Worm (Caenorhabditis elegans): ENCODE measurements around the gene T22B2.5.

DNA sequence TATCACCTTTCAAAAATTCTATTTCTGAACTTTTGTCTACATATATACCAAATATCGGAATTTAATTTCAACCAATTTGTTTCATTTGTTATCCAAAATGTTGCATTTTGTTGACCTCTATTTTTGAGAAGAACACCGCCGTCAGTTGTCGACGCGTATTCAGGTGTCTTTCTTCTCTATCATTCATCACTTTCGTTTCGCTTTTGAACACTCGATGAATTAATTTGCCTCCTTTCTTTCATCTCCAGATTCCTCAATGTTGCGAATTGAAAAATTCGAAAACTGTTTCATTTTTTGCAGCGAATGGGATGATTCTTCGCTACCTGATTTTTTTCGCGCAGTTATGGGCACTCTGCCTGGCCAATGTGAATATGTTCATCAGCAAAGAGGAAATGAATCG, 47.1 kb upstream of the T22B2.5 start, which contains the start of gene lin-18:
- TF ChIP-seq lsy-12 (tag; optimal IDR thresholded peaks at IDR 0.05) (no peak), nfya-1 (tag; optimal IDR thresholded peaks at IDR 0.05; ENCODE audit: insufficient read depth) (no peak), snpc-4 (tag; optimal IDR thresholded peaks at IDR 0.05) (no peak), nhr-11 (tag; optimal IDR thresholded peaks at IDR 0.05) (no peak), aly-2 (tag; optimal IDR thresholded peaks at IDR 0.05) (no peak), skn-1 (tag; optimal IDR thresholded peaks at IDR 0.05) (no peak)

Data from whole organism, L3 larva.